Worm (Caenorhabditis elegans) whole organism, L3 larva: ENCODE measurements around the gene clec-76.
A peak's percentile ranks its signal among the peaks of the same experiment; 100 is the strongest.

Source experiments
- R02D3.7 ChIP-seq: fragments of 150-350 bp; optimal IDR thresholded peaks from 2 replicates; lab custom pipeline; 2014; ENCODE audit warnings: missing biosample characterization, missing genetic modification characterization
- ZK546.5 ChIP-seq: sonication (generic microtip); optimal IDR thresholded peaks from 2 replicates; lab custom pipeline; 2017; ENCODE audit warnings: missing biosample characterization, missing genetic modification characterization
- ama-1 ChIP-seq: fragments of 150-350 bp; optimal IDR thresholded peaks from 2 replicates; lab custom pipeline; 2018
- ceh-16 ChIP-seq: sonication (generic microtip); optimal IDR thresholded peaks from 2 replicates; lab custom pipeline; 2017; ENCODE audit warnings: missing biosample characterization, missing genetic modification characterization
- ceh-82 ChIP-seq: fragments of 150-350 bp; optimal IDR thresholded peaks from 2 replicates; lab custom pipeline; 2014; ENCODE audit warnings: missing biosample characterization, missing genetic modification characterization
- daf-12 ChIP-seq: fragments of 150-350 bp; optimal IDR thresholded peaks from 2 replicates; lab custom pipeline; 2014; ENCODE audit warnings: missing biosample characterization, missing genetic modification reagents, missing genetic modification characterization
- egl-27 ChIP-seq: sonication (generic microtip); optimal IDR thresholded peaks from 4 replicates; lab custom pipeline; 2017; ENCODE audit warnings: missing biosample characterization, missing genetic modification reagents, missing genetic modification characterization
- egl-5 ChIP-seq: fragments of 150-350 bp; optimal IDR thresholded peaks from 2 replicates; lab custom pipeline; 2017; ENCODE audit warnings: missing biosample characterization, missing genetic modification reagents, missing genetic modification characterization, inconsistent platforms
- elt-1 ChIP-seq: fragments of 150-350 bp; optimal IDR thresholded peaks from 2 replicates; lab custom pipeline; 2014; ENCODE audit warnings: missing biosample characterization, missing genetic modification characterization
- elt-2 ChIP-seq: sonication (generic microtip); optimal IDR thresholded peaks from 2 replicates; lab custom pipeline; 2016; ENCODE audit warnings: missing genetic modification reagents, mild to moderate bottlenecking, missing genetic modification characterization, missing compliant biosample characterization
- eor-1 ChIP-seq, 2 experiments: fragments of 150-350 bp; optimal IDR thresholded peaks; 2 replicates each; lab custom pipeline; 2014 to 2018; ENCODE audit warnings: missing biosample characterization in 2 of 2, missing genetic modification characterization in 2 of 2
- fkh-10 ChIP-seq: sonication (generic microtip); optimal IDR thresholded peaks from 2 replicates; lab custom pipeline; 2017; ENCODE audit warnings: missing biosample characterization, missing genetic modification reagents, missing genetic modification characterization
- fos-1 ChIP-seq: fragments of 150-350 bp; optimal IDR thresholded peaks from 2 replicates; lab custom pipeline; 2014; ENCODE audit warnings: missing biosample characterization, missing genetic modification characterization
- jun-1 ChIP-seq: fragments of 150-350 bp; optimal IDR thresholded peaks from 2 replicates; lab custom pipeline; 2014; ENCODE audit warnings: missing biosample characterization, missing genetic modification reagents, missing genetic modification characterization
- lin-15B ChIP-seq: fragments of 150-350 bp; optimal IDR thresholded peaks from 2 replicates; lab custom pipeline; 2014; ENCODE audit warnings: missing biosample characterization, missing genetic modification characterization
- lin-39 ChIP-seq: fragments of 150-350 bp; optimal IDR thresholded peaks from 2 replicates; lab custom pipeline; 2018; ENCODE audit warnings: missing biosample characterization, missing genetic modification reagents, missing genetic modification characterization
- mdl-1 ChIP-seq: fragments of 150-350 bp; optimal IDR thresholded peaks from 2 replicates; lab custom pipeline; 2014; ENCODE audit warnings: missing biosample characterization, missing genetic modification characterization
- mml-1 ChIP-seq: fragments of 150-350 bp; sonication (generic microtip); optimal IDR thresholded peaks from 3 replicates; lab custom pipeline; 2014; ENCODE audit warnings: missing biosample characterization, missing genetic modification characterization
- nfya-1 ChIP-seq: sonication (generic microtip); optimal IDR thresholded peaks from 2 replicates; lab custom pipeline; 2017; ENCODE audit warnings: missing genetic modification characterization, mild to moderate bottlenecking, missing compliant biosample characterization, antibody characterized with exemption, moderate library complexity; ENCODE audit not compliant: insufficient read depth
- nhr-11 ChIP-seq: fragments of 150-350 bp; optimal IDR thresholded peaks from 2 replicates; lab custom pipeline; 2014; ENCODE audit warnings: missing biosample characterization, missing genetic modification characterization
- nhr-12 ChIP-seq: fragments of 150-350 bp; optimal IDR thresholded peaks from 2 replicates; lab custom pipeline; 2014; ENCODE audit warnings: missing biosample characterization, missing genetic modification characterization
- nhr-23 ChIP-seq: fragments of 150-350 bp; optimal IDR thresholded peaks from 2 replicates; lab custom pipeline; 2014; ENCODE audit warnings: missing biosample characterization, missing genetic modification reagents, missing genetic modification characterization
- nhr-25 ChIP-seq: sonication (generic microtip); optimal IDR thresholded peaks from 2 replicates; lab custom pipeline; 2017; ENCODE audit warnings: missing biosample characterization, missing genetic modification characterization
- nhr-43 ChIP-seq: sonication (generic microtip); optimal IDR thresholded peaks from 2 replicates; lab custom pipeline; 2016; ENCODE audit warnings: mild to moderate bottlenecking, missing genetic modification characterization, missing compliant biosample characterization; ENCODE audit not compliant: poor library complexity, severe bottlenecking
- nhr-67 ChIP-seq: fragments of 150-350 bp; optimal IDR thresholded peaks from 2 replicates; lab custom pipeline; 2014; ENCODE audit warnings: missing biosample characterization, missing genetic modification characterization
- nhr-76 ChIP-seq: fragments of 150-350 bp; sonication (generic microtip); optimal IDR thresholded peaks from 5 replicates; lab custom pipeline; 2014; ENCODE audit warnings: missing biosample characterization, missing genetic modification characterization
- pqm-1 ChIP-seq: fragments of 150-350 bp; optimal IDR thresholded peaks from 2 replicates; lab custom pipeline; 2017; ENCODE audit warnings: missing biosample characterization, missing genetic modification characterization, inconsistent platforms
- skn-1 ChIP-seq: fragments of 150-350 bp; optimal IDR thresholded peaks from 2 replicates; lab custom pipeline; 2014; ENCODE audit warnings: missing biosample characterization, missing genetic modification characterization
- snpc-4 ChIP-seq: fragments of 150-350 bp; optimal IDR thresholded peaks from 2 replicates; lab custom pipeline; 2014; ENCODE audit warnings: missing biosample characterization, missing genetic modification characterization
- unc-39 ChIP-seq: sonication (generic microtip); optimal IDR thresholded peaks from 4 replicates; lab custom pipeline; 2017; ENCODE audit warnings: missing biosample characterization, missing genetic modification characterization
- unc-62 ChIP-seq: fragments of 150-350 bp; sonication (generic microtip); optimal IDR thresholded peaks from 4 replicates; lab custom pipeline; 2014; ENCODE audit warnings: missing biosample characterization, missing genetic modification reagents, missing genetic modification characterization
- zag-1 ChIP-seq: fragments of 150-350 bp; optimal IDR thresholded peaks from 2 replicates; lab custom pipeline; 2014; ENCODE audit warnings: missing biosample characterization, missing genetic modification characterization
- ztf-11 ChIP-seq: fragments of 150-350 bp; optimal IDR thresholded peaks from 2 replicates; lab custom pipeline; 2014; ENCODE audit warnings: missing biosample characterization, missing genetic modification characterization
- ztf-4 ChIP-seq: fragments of 150-350 bp; optimal IDR thresholded peaks from 2 replicates; lab custom pipeline; 2014; ENCODE audit warnings: missing biosample characterization, missing genetic modification characterization

clec-76 gene

ce11 chrIV:3944459-3944858 lies 20.6 kb upstream of the clec-76 start, which contains the start of gene clec-72:
clec-72 (plus strand) TSS chrIV:3944816.
- TF ChIP-seq mml-1 (tag; lab: Kevin White, UChicago) (no peak), skn-1 (peak; percentile 41), pqm-1 (tag; lab: Kevin White, UChicago) (peak; percentile 92), elt-2 (peak; percentile 98), jun-1 (peak; percentile 84)

DNA sequence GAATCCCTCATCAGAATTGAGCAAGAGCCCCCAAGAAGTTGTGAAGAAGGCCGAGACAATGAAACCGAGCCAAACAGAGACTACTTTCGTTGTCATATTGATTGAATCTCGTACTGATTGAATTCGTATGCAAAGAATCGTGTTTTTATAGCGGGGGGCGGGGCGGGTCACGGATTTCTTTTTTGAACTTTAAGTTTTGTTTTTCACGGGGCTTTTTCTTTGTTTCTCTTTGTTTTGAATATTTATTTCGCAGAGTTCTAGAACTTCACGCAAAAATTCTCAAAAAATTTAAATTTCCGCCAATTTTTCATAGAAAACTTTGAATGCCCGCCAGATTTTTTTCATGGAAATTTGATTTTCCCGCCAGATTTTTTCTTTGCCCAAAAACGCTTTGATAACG lies 9.0 kb upstream of the clec-76 start, which contains the start of gene clec-73:
TSS of gene clec-73 (minus strand) at position 101 of the 400 bp plus-strand sequence.
- TF ChIP-seq lin-39 (tag; lab: Kevin White, UChicago) = no peak
- TF ChIP-seq nhr-67 = no peak
- no peak for TF ChIP-seq ZK546.5
- TF ChIP-seq nhr-43 = no peak

ce11 chrIV:3956705-3957104 lies 8.3 kb upstream of the clec-76 start, which contains the start of gene clec-74:
clec-74 (plus strand) TSS chrIV:3957005.
- TF ChIP-seq fkh-10 (GFP tag; lab: Kevin White, UChicago) (no peak), zag-1 (tag; lab: Kevin White, UChicago) (no peak), fos-1 (tag; lab: Kevin White, UChicago) (no peak), nhr-23 (no peak), nhr-76 (tag; lab: Kevin White, UChicago) (no peak)

DNA sequence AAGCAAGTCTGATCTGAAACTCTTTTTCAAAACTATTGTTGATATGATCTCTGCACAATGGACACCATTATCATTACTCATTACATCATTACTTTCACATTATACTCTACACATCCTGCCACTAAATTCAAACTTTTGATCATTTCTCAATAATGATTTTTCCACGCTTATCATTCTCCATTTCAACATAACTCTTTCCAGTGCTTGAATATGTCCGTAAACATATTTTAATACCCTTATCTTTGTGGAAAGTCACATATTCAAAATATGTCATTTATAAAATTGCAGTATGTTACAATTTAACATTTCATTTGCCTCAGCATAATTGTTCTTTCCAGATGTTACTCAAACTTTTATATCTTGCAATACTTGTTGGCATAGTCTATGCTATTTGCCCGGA lies 4.7 kb upstream of the clec-76 start, which contains the start of gene clec-75:
TSS of gene clec-75 (plus strand) at position 339 of the 400 bp plus-strand sequence.
- TF ChIP-seq nfya-1 (tag; lab: Kevin White, UChicago) = no peak
- TF ChIP-seq elt-1 (tag; lab: Kevin White, UChicago) = no peak
- no peak for TF ChIP-seq unc-62
- TF ChIP-seq fos-1 (tag; lab: Kevin White, UChicago) = no peak
- TF ChIP-seq egl-27 (tag; lab: Kevin White, UChicago) = no peak
- no peak for TF ChIP-seq nhr-76 (tag; lab: Kevin White, UChicago)
- no peak for TF ChIP-seq daf-12 (tag; lab: Kevin White, UChicago)
- no peak for TF ChIP-seq nhr-12 (tag; lab: Kevin White, UChicago)
- no peak for TF ChIP-seq nhr-11 (tag; lab: Kevin White, UChicago)
- no peak for TF ChIP-seq ceh-82 (tag; lab: Kevin White, UChicago)
- TF ChIP-seq nhr-25 (tag; lab: Kevin White, UChicago) = no peak
- TF ChIP-seq ztf-11 (tag; lab: Kevin White, UChicago) = no peak
- peak; percentile 63 for TF ChIP-seq elt-2
- peak; percentile 42 for TF ChIP-seq pqm-1 (tag; lab: Kevin White, UChicago)
- no peak for TF ChIP-seq eor-1 (tag; optimal IDR thresholded peaks at IDR 0.05; lab: Kevin White, UChicago)
- no peak for TF ChIP-seq ztf-4 (tag; lab: Kevin White, UChicago)
- TF ChIP-seq ZK546.5 = no peak
- TF ChIP-seq ceh-16 = no peak
- no peak for TF ChIP-seq unc-39 (tag; lab: Kevin White, UChicago)
- TF ChIP-seq nhr-67 = no peak
- no peak for TF ChIP-seq R02D3.7
- TF ChIP-seq egl-5 = no peak
- TF ChIP-seq ama-1 (lab: Kevin White, UChicago) = no peak
- TF ChIP-seq jun-1 = peak; percentile 20
- TF ChIP-seq, all 47 proteins: peak for 3

ce11 chrIV:3962584-3962983 lies 2.5 kb upstream of the clec-76 start, which contains the start of gene Y46C8AM.1:
Y46C8AM.1 (plus strand) TSS chrIV:3962884.
- no peak for TF ChIP-seq elt-1 (tag; lab: Kevin White, UChicago)
- no peak for TF ChIP-seq nfya-1 (tag; lab: Kevin White, UChicago)
- TF ChIP-seq fkh-10 (GFP tag; lab: Kevin White, UChicago) = no peak
- TF ChIP-seq mdl-1 (tag; lab: Kevin White, UChicago) = no peak
- TF ChIP-seq daf-12 (tag; lab: Kevin White, UChicago) = no peak
- TF ChIP-seq, all 47 proteins: peak for 0

- TF ChIP-seq fos-1 (tag; lab: Kevin White, UChicago) (no peak), skn-1 (no peak), ztf-4 (tag; lab: Kevin White, UChicago) (no peak), ceh-82 (tag; lab: Kevin White, UChicago) (no peak), elt-2 (peak; percentile 72), snpc-4 (tag; lab: Kevin White, UChicago) (no peak), eor-1 (tag; optimal IDR thresholded peaks at IDR 0.05; lab: Kevin White, UChicago) (no peak), lin-15B (no peak)
Measured at ce11 chrIV:3963498-3963897, 1.5 kb upstream of the clec-76 start.
